Fruit fly (Drosophila melanogaster) S2 (cell line): ENCODE data around the gene Jhbp14.

Experiments used
- CG8478 ChIP-seq: fragments of >200 bp; optimal IDR thresholded peaks from 2 replicates; lab custom pipeline; 2018
- CTCF ChIP-seq, 2 experiments: fragments of >200 bp; optimal IDR thresholded peaks; 2 replicates each; lab custom pipeline; 2018

dm6 chr2L:13258702-13259101, 22.4 kb downstream of the Jhbp14 start:
- TF ChIP-seq CG8478 (lab: Kevin White, UChicago) (no peak), CTCF (optimal IDR thresholded peaks at IDR 0.05; lab: Kevin White, UChicago) (no peak)
